Fruit fly (Drosophila melanogaster): ENCODE measurements around the gene CG16719.

The CG16719 gene

dm6 chr3L:9694867-9695236, 9.9 kb downstream of the CG16719 start:
- no peak for TF ChIP-seq CG12768 (GFP tag; optimal IDR thresholded peaks at IDR 0.05)
- TF ChIP-seq tj (GFP tag; optimal IDR thresholded peaks at IDR 0.05) = no peak
- no peak for TF ChIP-seq cic (GFP tag; optimal IDR thresholded peaks at IDR 0.05)
- no peak for TF ChIP-seq CG7101 (tag; optimal IDR thresholded peaks at IDR 0.05)
- TF ChIP-seq CG5204 (GFP tag; optimal IDR thresholded peaks at IDR 0.05) = no peak
- TF ChIP-seq CG7045 (GFP tag; optimal IDR thresholded peaks at IDR 0.05) = no peak
- TF ChIP-seq bab1 (GFP tag; optimal IDR thresholded peaks at IDR 0.05) = no peak
- no peak for TF ChIP-seq CG11617 (GFP tag; optimal IDR thresholded peaks at IDR 0.05)
- no peak for TF ChIP-seq CG33017 (tag; optimal IDR thresholded peaks at IDR 0.05)
- no peak for TF ChIP-seq Mnt (GFP tag; optimal IDR thresholded peaks at IDR 0.05)
- TF ChIP-seq cnc (optimal IDR thresholded peaks at IDR 0.05) = no peak
- TF ChIP-seq ovo (GFP tag; optimal IDR thresholded peaks at IDR 0.05) = no peak

- TF ChIP-seq Hr96 (GFP tag; optimal IDR thresholded peaks at IDR 0.05) = no peak
- TF ChIP-seq cic (GFP tag; optimal IDR thresholded peaks at IDR 0.05) = peak; percentile 45
Observed at dm6 chr3L:9695242-9695641, 10.3 kb downstream of the CG16719 start.

dm6 chr3L:9695647-9696046, 10.7 kb downstream of the CG16719 start:
- TF ChIP-seq cnc (optimal IDR thresholded peaks at IDR 0.05) (no peak), kay (GFP tag; ENCODE audit: borderline replicate concordance) (peak; percentile 66)

dm6 chr3L:9696650-9697526, 11.9 kb downstream of the CG16719 start, which contains the start of gene Prps:
Prps (minus strand) TSS chr3L:9696700.
- TF ChIP-seq tj (GFP tag; optimal IDR thresholded peaks at IDR 0.05) = peak; percentile 96
- no peak for TF ChIP-seq cnc (optimal IDR thresholded peaks at IDR 0.05)
- peak; percentile 97 for TF ChIP-seq pad (GFP tag; optimal IDR thresholded peaks at IDR 0.05)
- no peak for TF ChIP-seq toe (GFP tag; optimal IDR thresholded peaks at IDR 0.05)
- peak; percentile 56 for TF ChIP-seq CG12768 (GFP tag; optimal IDR thresholded peaks at IDR 0.05)
- peak; percentile 80 for TF ChIP-seq bab1 (GFP tag; optimal IDR thresholded peaks at IDR 0.05)
- TF ChIP-seq CG14711 (tag; optimal IDR thresholded peaks at IDR 0.05) = peak; percentile 47
- peak; percentile 10 for TF ChIP-seq Hr96 (GFP tag; optimal IDR thresholded peaks at IDR 0.05)
- peak; percentile 74 for TF ChIP-seq CG33017 (tag; optimal IDR thresholded peaks at IDR 0.05)
- TF ChIP-seq CG1620 (GFP tag; optimal IDR thresholded peaks at IDR 0.05) = no peak
- peak; percentile 69 for TF ChIP-seq kay (GFP tag; ENCODE audit: borderline replicate concordance)
- TF ChIP-seq CG7101 (tag; optimal IDR thresholded peaks at IDR 0.05) = peak; percentile 45
- peak; percentile 48 for TF ChIP-seq Mnt (GFP tag; optimal IDR thresholded peaks at IDR 0.05)
- no peak for TF ChIP-seq CG11617 (GFP tag; optimal IDR thresholded peaks at IDR 0.05)
- peak; percentile 87 for TF ChIP-seq cic (GFP tag; optimal IDR thresholded peaks at IDR 0.05)
- TF ChIP-seq CG7045 (GFP tag; optimal IDR thresholded peaks at IDR 0.05) = peak; percentile 51
- peak; percentile 16 for TF ChIP-seq Crg-1 (GFP tag; optimal IDR thresholded peaks at IDR 0.05)
- no peak for TF ChIP-seq Clk (GFP tag; optimal IDR thresholded peaks at IDR 0.05)
- no peak for TF ChIP-seq ovo (GFP tag; optimal IDR thresholded peaks at IDR 0.05)
- no peak for TF ChIP-seq CG5204 (GFP tag; optimal IDR thresholded peaks at IDR 0.05)

- TF ChIP-seq Hr96 (GFP tag; optimal IDR thresholded peaks at IDR 0.05) (no peak), cic (GFP tag; optimal IDR thresholded peaks at IDR 0.05) (no peak), ovo (GFP tag; optimal IDR thresholded peaks at IDR 0.05) (no peak), Crg-1 (GFP tag; optimal IDR thresholded peaks at IDR 0.05) (no peak), Mnt (GFP tag; optimal IDR thresholded peaks at IDR 0.05) (no peak), CG7045 (GFP tag; optimal IDR thresholded peaks at IDR 0.05) (no peak), CG12768 (GFP tag; optimal IDR thresholded peaks at IDR 0.05) (no peak), CG7101 (tag; optimal IDR thresholded peaks at IDR 0.05) (no peak), CG1620 (GFP tag; optimal IDR thresholded peaks at IDR 0.05) (no peak), CG33017 (tag; optimal IDR thresholded peaks at IDR 0.05) (no peak), CG14711 (tag; optimal IDR thresholded peaks at IDR 0.05) (no peak), CG5204 (GFP tag; optimal IDR thresholded peaks at IDR 0.05) (no peak), CG11617 (GFP tag; optimal IDR thresholded peaks at IDR 0.05) (no peak), bab1 (GFP tag; optimal IDR thresholded peaks at IDR 0.05) (no peak), pad (GFP tag; optimal IDR thresholded peaks at IDR 0.05) (no peak), kay (GFP tag; ENCODE audit: borderline replicate concordance) (no peak), cnc (optimal IDR thresholded peaks at IDR 0.05) (no peak)
Observed at dm6 chr3L:9697527-9697883, 12.5 kb downstream of the CG16719 start.

dm6 chr3L:9698193-9698642, 13.2 kb downstream of the CG16719 start, which contains the start of gene Ubc4:
Ubc4 (plus strand) TSS chr3L:9698336.
- TF ChIP-seq CG14711 (tag; optimal IDR thresholded peaks at IDR 0.05) (peak; percentile 55), Hr96 (GFP tag; optimal IDR thresholded peaks at IDR 0.05) (peak; percentile 30), cnc (optimal IDR thresholded peaks at IDR 0.05) (no peak), CG7101 (tag; optimal IDR thresholded peaks at IDR 0.05) (peak; percentile 35), Crg-1 (GFP tag; optimal IDR thresholded peaks at IDR 0.05) (no peak), toe (GFP tag; optimal IDR thresholded peaks at IDR 0.05) (no peak), CG33017 (tag; optimal IDR thresholded peaks at IDR 0.05) (no peak), Mnt (GFP tag; optimal IDR thresholded peaks at IDR 0.05) (peak; percentile 61), tj (GFP tag; optimal IDR thresholded peaks at IDR 0.05) (peak; percentile 57), pad (GFP tag; optimal IDR thresholded peaks at IDR 0.05) (peak; percentile 43), cic (GFP tag; optimal IDR thresholded peaks at IDR 0.05) (peak; percentile 40), CG1620 (GFP tag; optimal IDR thresholded peaks at IDR 0.05) (peak; percentile 48), CG12768 (GFP tag; optimal IDR thresholded peaks at IDR 0.05) (peak; percentile 24), CG5204 (GFP tag; optimal IDR thresholded peaks at IDR 0.05) (no peak), ovo (GFP tag; optimal IDR thresholded peaks at IDR 0.05) (peak; percentile 36), CG11617 (GFP tag; optimal IDR thresholded peaks at IDR 0.05) (peak; percentile 68), bab1 (GFP tag; optimal IDR thresholded peaks at IDR 0.05) (peak; percentile 28)
